Fruit fly (Drosophila melanogaster) S2 (cell line): ENCODE data around the gene CG16734.
A peak's percentile ranks its signal among the peaks of the same experiment; 100 is the strongest.

ENCODE experiments used
- CG8478 ChIP-seq: fragments of >200 bp; optimal IDR thresholded peaks from 2 replicates; lab custom pipeline; 2018
- CTCF ChIP-seq, 2 experiments: fragments of >200 bp; optimal IDR thresholded peaks; 2 replicates each; lab custom pipeline; 2018

The CG16734 gene

dm6 chr3R:9257616-9258015 is 2.8 kb downstream of the CG16734 start, which contains the start of gene CG16736:
Gene CG16736 (minus strand): TSS chr3R:9257716.
- no peak for TF ChIP-seq CTCF (optimal IDR thresholded peaks at IDR 0.05; lab: Kevin White, UChicago)
- TF ChIP-seq CG8478 (lab: Kevin White, UChicago): no peak

- TF ChIP-seq CG8478 (lab: Kevin White, UChicago): no peak
- TF ChIP-seq CTCF (optimal IDR thresholded peaks at IDR 0.05; lab: Kevin White, UChicago): no peak
Measured at dm6 chr3R:9258252-9259225, 3.7 kb downstream of the CG16734 start, which contains the start of the genes Ibf2 and Ibf1. Gene Ibf2 (minus strand): TSS chr3R:9258501. Gene Ibf1 (plus strand): TSS chr3R:9258964.

- TF ChIP-seq CTCF (optimal IDR thresholded peaks at IDR 0.05; lab: Kevin White, UChicago): peak in 1 of 2 experiments; percentile 8
- no peak for TF ChIP-seq CG8478 (lab: Kevin White, UChicago)
Measured at dm6 chr3R:9260421-9260973, 5.6 kb downstream of the CG16734 start, which contains the start of gene ATP6AP2. Gene ATP6AP2 (plus strand): TSS chr3R:9260638.

dm6 chr3R:9264042-9264441 is 9.2 kb downstream of the CG16734 start, which contains the start of gene sage:
Gene sage (minus strand): TSS chr3R:9264142.
- no peak for TF ChIP-seq CG8478 (lab: Kevin White, UChicago)
- no peak for TF ChIP-seq CTCF (optimal IDR thresholded peaks at IDR 0.05; lab: Kevin White, UChicago)

- peak; percentile 10 to 27 for TF ChIP-seq CTCF (optimal IDR thresholded peaks at IDR 0.05; lab: Kevin White, UChicago)
- TF ChIP-seq CG8478 (lab: Kevin White, UChicago): no peak
Measured at dm6 chr3R:9266765-9267164, 11.9 kb downstream of the CG16734 start, which contains the start of the genes TrpRS and Vps16A. Gene TrpRS (minus strand): TSS chr3R:9266904. Gene Vps16A (plus strand): TSS chr3R:9267019.

dm6 chr3R:9287710-9288109 is 32.9 kb downstream of the CG16734 start:
- TF ChIP-seq CTCF (optimal IDR thresholded peaks at IDR 0.05; lab: Kevin White, UChicago): no peak
- no peak for TF ChIP-seq CG8478 (lab: Kevin White, UChicago)

dm6 chr3R:9297163-9297562 is 42.3 kb downstream of the CG16734 start:
- TF ChIP-seq CG8478 (lab: Kevin White, UChicago): no peak
- no peak for TF ChIP-seq CTCF (optimal IDR thresholded peaks at IDR 0.05; lab: Kevin White, UChicago)
